Fruit fly (Drosophila melanogaster): ENCODE results near the gene Dna2.

Dna2 gene

dm6 chrX:10009794-10010614, at the start of gene Dna2:
Gene Dna2 (plus strand): TSS chrX:10010481.
- no peak for TF ChIP-seq Sin3A (optimal IDR thresholded peaks at IDR 0.05)
- no peak for TF ChIP-seq insv (optimal IDR thresholded peaks at IDR 0.05)
- no peak for TF ChIP-seq h (optimal IDR thresholded peaks at IDR 0.05)
- no peak for TF ChIP-seq psq (optimal IDR thresholded peaks at IDR 0.05)
- no peak for TF ChIP-seq Myc (optimal IDR thresholded peaks at IDR 0.05)

- TF ChIP-seq psq (optimal IDR thresholded peaks at IDR 0.05) (no peak), Sin3A (optimal IDR thresholded peaks at IDR 0.05) (no peak), h (optimal IDR thresholded peaks at IDR 0.05) (no peak), Myc (optimal IDR thresholded peaks at IDR 0.05) (no peak), insv (optimal IDR thresholded peaks at IDR 0.05) (no peak), ttk (optimal IDR thresholded peaks at IDR 0.05) (no peak)
Observed at dm6 chrX:9964778-9965291, 45.4 kb upstream of the Dna2 start, which contains the start of the genes CG1791 and CG1889. Gene CG1791 (minus strand): TSS chrX:9964878. Gene CG1889 (plus strand): TSS chrX:9965241.

DNA sequence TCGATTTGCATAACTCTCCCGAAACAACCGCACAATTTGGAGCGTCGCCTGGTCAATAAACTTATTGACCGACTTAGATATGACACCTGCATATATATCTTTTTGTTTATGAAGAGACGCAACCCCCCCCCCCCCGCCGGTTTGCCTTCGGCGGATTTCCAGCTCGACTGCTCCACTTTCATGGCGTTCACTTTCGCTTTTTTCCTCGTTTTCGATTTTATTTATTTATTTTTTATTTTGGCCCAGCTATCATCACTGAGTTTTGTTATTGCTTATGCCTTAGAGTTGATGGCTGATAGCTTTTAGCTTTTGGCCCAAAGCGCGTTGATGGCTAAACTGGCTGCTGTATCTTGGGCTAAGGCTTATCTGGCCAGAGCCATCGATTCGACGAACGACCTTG, 34.3 kb upstream of the Dna2 start:
- TF ChIP-seq h (optimal IDR thresholded peaks at IDR 0.05) = no peak

dm6 chrX:9977305-9977704, 33.0 kb upstream of the Dna2 start, which contains the start of gene CG43386:
Gene CG43386 (minus strand): TSS chrX:9977405.
- TF ChIP-seq Myc (optimal IDR thresholded peaks at IDR 0.05) (no peak), ttk (optimal IDR thresholded peaks at IDR 0.05) (no peak), insv (optimal IDR thresholded peaks at IDR 0.05) (no peak), h (optimal IDR thresholded peaks at IDR 0.05) (no peak), Sin3A (optimal IDR thresholded peaks at IDR 0.05) (no peak), psq (optimal IDR thresholded peaks at IDR 0.05) (no peak)

DNA sequence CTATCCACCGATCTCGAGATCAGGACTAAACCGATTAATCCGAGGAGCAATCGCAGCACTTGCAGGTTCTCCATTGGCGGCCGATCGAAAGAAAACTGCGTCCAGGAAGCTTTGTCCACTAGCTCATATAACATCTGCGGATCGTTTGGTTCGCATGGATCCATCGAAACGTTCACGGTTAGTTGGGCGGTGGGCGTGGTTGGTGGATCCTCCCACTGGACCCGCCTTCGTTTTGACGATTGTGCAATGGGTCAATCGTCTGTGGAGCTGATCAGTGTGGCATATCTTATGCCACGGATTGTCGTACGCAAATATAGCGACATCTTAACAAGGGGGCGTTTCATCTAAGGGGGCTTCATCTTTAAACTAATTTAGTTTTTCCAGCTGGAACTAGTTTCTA, 29.8 kb upstream of the Dna2 start, which contains the start of gene CG15252:
CG15252 (minus strand) TSS at position 101 of the 400 bp plus-strand sequence.
- TF ChIP-seq insv (optimal IDR thresholded peaks at IDR 0.05) = no peak
- no peak for TF ChIP-seq psq (optimal IDR thresholded peaks at IDR 0.05)
- TF ChIP-seq h (optimal IDR thresholded peaks at IDR 0.05) = no peak
- no peak for TF ChIP-seq Sin3A (optimal IDR thresholded peaks at IDR 0.05)
- TF ChIP-seq Myc (optimal IDR thresholded peaks at IDR 0.05) = no peak
- no peak for TF ChIP-seq ttk (optimal IDR thresholded peaks at IDR 0.05)

DNA sequence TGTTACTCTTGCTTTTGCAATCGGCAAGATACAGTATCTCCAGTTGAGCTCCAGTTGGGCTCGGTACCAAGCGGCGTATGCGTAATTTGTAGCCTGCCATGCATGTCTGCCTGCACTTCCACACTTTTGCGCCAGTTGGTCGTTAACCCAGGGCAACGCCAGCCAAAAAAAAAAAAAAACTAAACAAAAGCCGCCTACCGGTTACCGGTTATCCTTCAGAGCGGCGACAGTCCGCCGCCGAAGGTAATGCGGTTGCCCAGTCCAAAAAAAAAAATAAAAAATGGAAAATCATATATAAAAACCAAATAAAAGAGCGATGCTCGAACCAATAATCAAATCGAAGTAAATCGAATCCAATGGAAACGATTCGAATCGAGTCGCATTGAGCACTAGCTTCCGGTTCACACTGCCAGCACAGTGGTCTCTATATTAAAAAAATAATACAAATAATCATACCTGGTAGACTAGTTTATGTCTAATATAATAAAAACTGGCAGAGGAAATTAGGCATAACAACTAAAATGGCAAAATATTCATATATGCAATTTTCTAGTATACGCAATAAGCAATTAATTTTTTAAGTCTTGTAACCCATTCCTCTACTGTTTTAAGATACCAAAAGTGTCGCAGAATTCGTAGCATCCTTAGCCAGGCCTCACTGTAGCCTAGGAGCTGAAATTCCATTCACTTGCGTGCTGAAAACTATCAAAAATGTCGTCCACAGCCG, 22.8 kb upstream of the Dna2 start:
- TF ChIP-seq Sin3A (optimal IDR thresholded peaks at IDR 0.05) = no peak
- no peak for TF ChIP-seq h (optimal IDR thresholded peaks at IDR 0.05)
- TF ChIP-seq Myc (optimal IDR thresholded peaks at IDR 0.05) = no peak
- TF ChIP-seq insv (optimal IDR thresholded peaks at IDR 0.05) = no peak
- TF ChIP-seq psq (optimal IDR thresholded peaks at IDR 0.05) = no peak
- no peak for TF ChIP-seq ttk (optimal IDR thresholded peaks at IDR 0.05)

DNA sequence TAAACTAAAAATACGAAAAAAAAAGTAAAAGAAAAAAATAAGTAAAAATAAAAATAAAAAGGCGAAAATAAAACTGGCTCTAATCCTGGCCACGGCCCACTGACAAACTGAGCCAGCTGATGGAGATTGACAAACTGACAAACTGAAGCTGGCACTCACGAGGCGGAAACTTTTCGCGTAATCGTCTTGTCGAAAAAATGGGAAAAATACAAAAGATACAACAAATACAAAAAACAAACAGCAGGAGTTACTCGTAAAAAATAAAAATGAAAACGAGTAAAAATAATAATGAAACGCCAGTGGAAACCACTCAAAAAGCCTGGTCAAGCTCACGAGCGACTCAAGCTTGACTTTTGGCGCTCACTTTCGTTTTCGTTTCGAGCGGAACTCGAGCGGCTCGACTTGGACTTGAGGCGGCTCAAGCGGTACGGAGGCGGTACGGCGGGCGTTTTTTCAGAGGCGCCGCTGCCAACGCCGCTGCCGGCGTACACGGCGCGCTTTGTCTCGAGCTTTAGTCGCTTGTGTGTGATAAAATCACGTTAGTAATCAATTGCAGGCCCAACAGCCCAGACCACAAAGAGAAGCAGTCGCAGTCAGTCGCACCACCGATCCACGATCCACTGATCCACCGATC, 21.0 kb upstream of the Dna2 start, which contains the start of gene CG32694:
CG32694 (plus strand) TSS at position 537 of the 634 bp plus-strand sequence.
- TF ChIP-seq Myc (optimal IDR thresholded peaks at IDR 0.05) (no peak), psq (optimal IDR thresholded peaks at IDR 0.05) (no peak), ttk (optimal IDR thresholded peaks at IDR 0.05) (no peak), Sin3A (optimal IDR thresholded peaks at IDR 0.05) (no peak), h (optimal IDR thresholded peaks at IDR 0.05) (no peak), insv (optimal IDR thresholded peaks at IDR 0.05) (no peak)

- TF ChIP-seq psq (optimal IDR thresholded peaks at IDR 0.05) (no peak), Sin3A (optimal IDR thresholded peaks at IDR 0.05) (no peak), Myc (optimal IDR thresholded peaks at IDR 0.05) (no peak), h (optimal IDR thresholded peaks at IDR 0.05) (no peak), insv (optimal IDR thresholded peaks at IDR 0.05) (no peak), ttk (optimal IDR thresholded peaks at IDR 0.05) (no peak)
Observed at dm6 chrX:9991013-9991412, 19.3 kb upstream of the Dna2 start.

- TF ChIP-seq ttk (optimal IDR thresholded peaks at IDR 0.05) (no peak), insv (optimal IDR thresholded peaks at IDR 0.05) (no peak), h (optimal IDR thresholded peaks at IDR 0.05) (no peak), psq (optimal IDR thresholded peaks at IDR 0.05) (no peak), Myc (optimal IDR thresholded peaks at IDR 0.05) (no peak), Sin3A (optimal IDR thresholded peaks at IDR 0.05) (no peak)
Observed at dm6 chrX:9992934-9993333, 17.3 kb upstream of the Dna2 start.

dm6 chrX:9993427-9994218, 16.7 kb upstream of the Dna2 start:
- TF ChIP-seq ttk (optimal IDR thresholded peaks at IDR 0.05) (no peak), psq (optimal IDR thresholded peaks at IDR 0.05) (no peak), Myc (optimal IDR thresholded peaks at IDR 0.05) (no peak), Sin3A (optimal IDR thresholded peaks at IDR 0.05) (no peak), h (optimal IDR thresholded peaks at IDR 0.05) (no peak), insv (optimal IDR thresholded peaks at IDR 0.05) (no peak)
